Fruit fly (Drosophila melanogaster): Measurements from ENCODE around the gene emei.

emei gene

dm6 chr3L:11120419-11120958, 11.0 kb downstream of the emei start, which contains the start of the genes FoxK and mRpL2 (continued):
- TF ChIP-seq spab (GFP tag; optimal IDR thresholded peaks at IDR 0.05) (peak; percentile 86), Eip78C (GFP tag) (peak; percentile 90), Blimp-1 (GFP tag; optimal IDR thresholded peaks at IDR 0.05) (peak; percentile 23), CG6163 (GFP tag; IDR thresholded peaks at IDR 0.05) (peak; percentile 83), CG31627 (GFP tag; optimal IDR thresholded peaks at IDR 0.05) (no peak), CG6808 (GFP tag; optimal IDR thresholded peaks at IDR 0.05) (peak; percentile 96), CG11762 (GFP tag; optimal IDR thresholded peaks at IDR 0.05; ENCODE audit: insufficient read depth) (peak; percentile 57), CG6792 (GFP tag; optimal IDR thresholded peaks at IDR 0.05) (peak; percentile 37)

- TF ChIP-seq CG31627 (GFP tag; optimal IDR thresholded peaks at IDR 0.05) (peak; percentile 36), CG7368 (GFP tag; optimal IDR thresholded peaks at IDR 0.05) (no peak), Hr39 (GFP tag; optimal IDR thresholded peaks at IDR 0.05) (peak; percentile 2), Hr4 (GFP tag; optimal IDR thresholded peaks at IDR 0.05) (no peak), ss (GFP tag; optimal IDR thresholded peaks at IDR 0.05) (peak in 1 of 2 experiments; percentile 23), fkh (GFP tag; optimal IDR thresholded peaks at IDR 0.05) (peak; percentile 18), CG15336 (GFP tag; IDR thresholded peaks at IDR 0.05) (0 out of 2 replicates have a peak, but pooled peaks have one; percentile 40), Hr38 (GFP tag; optimal IDR thresholded peaks at IDR 0.05) (no peak), spab (GFP tag; optimal IDR thresholded peaks at IDR 0.05) (no peak), dsx (GFP tag; optimal IDR thresholded peaks at IDR 0.05; ENCODE audit: poor library complexity, severe bottlenecking) (peak; percentile 58), fd85E (GFP tag; optimal IDR thresholded peaks at IDR 0.05) (no peak), Eip75B (GFP tag; optimal IDR thresholded peaks at IDR 0.05) (peak; percentile 7), CG3032 (tag; optimal IDR thresholded peaks at IDR 0.05) (peak; percentile 41), CG1621 (tag; optimal IDR thresholded peaks at IDR 0.05) (peak; percentile 65), dac (GFP tag; optimal IDR thresholded peaks at IDR 0.05) (peak; percentile 36), lz (GFP tag; optimal IDR thresholded peaks at IDR 0.05) (peak; percentile 8), Eip93F (GFP tag; optimal IDR thresholded peaks at IDR 0.05) (no peak), OdsH (GFP tag; optimal IDR thresholded peaks at IDR 0.05) (peak; percentile 12), Lpt (GFP tag; optimal IDR thresholded peaks at IDR 0.05) (no peak), CG32006 (GFP tag; optimal IDR thresholded peaks at IDR 0.05) (peak; percentile 27), CG6808 (GFP tag; optimal IDR thresholded peaks at IDR 0.05) (peak; percentile 3), CG6792 (GFP tag; optimal IDR thresholded peaks at IDR 0.05) (no peak), Eip78C (GFP tag) (peak; percentile 30), Sox14 (GFP tag; optimal IDR thresholded peaks at IDR 0.05) (peak; percentile 78), Sox15 (GFP tag; optimal IDR thresholded peaks at IDR 0.05) (no peak), svp (GFP tag) (peak; percentile 57), topi (GFP tag; optimal IDR thresholded peaks at IDR 0.05) (no peak), CG6163 (GFP tag; IDR thresholded peaks at IDR 0.05) (peak; percentile 64; the same call in 2 of the 3 replicates), CG9139 (GFP tag; optimal IDR thresholded peaks at IDR 0.05) (no peak), eg (GFP tag; IDR thresholded peaks at IDR 0.05) (peak; percentile 70; the same call in 1 of the 3 replicates), CG8119 (GFP tag; IDR thresholded peaks at IDR 0.05) (peak; percentile 60; the same call in 2 of the 3 replicates), net (GFP tag; optimal IDR thresholded peaks at IDR 0.05) (peak; percentile 26), CG6854 (GFP tag; optimal IDR thresholded peaks at IDR 0.05) (no peak)
Observed at dm6 chr3L:11123088-11123487, 13.6 kb downstream of the emei start, which contains the start of the genes Ufd1 and NaPi-III. Gene Ufd1, minus strand, starts transcription at chr3L:11123216. Gene NaPi-III, plus strand, starts transcription at chr3L:11123348.

dm6 chr3L:11123598-11124284, 14.3 kb downstream of the emei start:
- TF ChIP-seq CG6854 (GFP tag; optimal IDR thresholded peaks at IDR 0.05): peak; percentile 16
- TF ChIP-seq achi (GFP tag; optimal IDR thresholded peaks at IDR 0.05): no peak
- TF ChIP-seq CG8319 (GFP tag; optimal IDR thresholded peaks at IDR 0.05): no peak
- peak; percentile 84 for TF ChIP-seq svp (GFP tag)
- TF ChIP-seq Hr4 (GFP tag; optimal IDR thresholded peaks at IDR 0.05): no peak
- peak; percentile 88 for TF ChIP-seq Sox14 (GFP tag; optimal IDR thresholded peaks at IDR 0.05)
- TF ChIP-seq dsx (GFP tag; optimal IDR thresholded peaks at IDR 0.05; ENCODE audit: poor library complexity, severe bottlenecking): no peak
- TF ChIP-seq Hr39 (GFP tag; optimal IDR thresholded peaks at IDR 0.05): no peak
- peak; percentile 39; the same call in 1 of the 3 replicates for TF ChIP-seq CG6163 (GFP tag; IDR thresholded peaks at IDR 0.05)
- peak; percentile 16 to 20 for TF ChIP-seq ss (GFP tag; optimal IDR thresholded peaks at IDR 0.05)
- 0 out of 2 replicates have a peak, but pooled peaks have one; percentile 8 for TF ChIP-seq CG15336 (GFP tag; IDR thresholded peaks at IDR 0.05)

All from whole organism, prepupa.